Fruit fly (Drosophila melanogaster) whole organism, wandering third instar larva: ENCODE measurements around the gene CG7655.

Experiments
- CG32264 ChIP-seq: fragments of 200-800 bp; sonication (Bioruptor generic); optimal IDR thresholded peaks from 2 replicates; lab custom pipeline; 2016; ENCODE audit warnings: missing biosample characterization, missing genetic modification characterization
- Dfd ChIP-seq: fragments of >200 bp; optimal IDR thresholded peaks from 2 replicates; lab custom pipeline; 2017; ENCODE audit warnings: missing biosample characterization, missing genetic modification characterization
- GATAd ChIP-seq: sonication (Bioruptor generic); optimal IDR thresholded peaks from 2 replicates; lab custom pipeline; 2016; ENCODE audit warnings: missing biosample characterization, missing genetic modification characterization
- N ChIP-seq: fragments of >200 bp; optimal IDR thresholded peaks from 2 replicates; lab custom pipeline; 2018; ENCODE audit warnings: missing biosample characterization, missing external identifiers, missing genetic modification characterization
- OdsH ChIP-seq: fragments of 200-800 bp; sonication (Bioruptor generic); optimal IDR thresholded peaks from 2 replicates; lab custom pipeline; 2016; ENCODE audit warnings: missing biosample characterization, mild to moderate bottlenecking, missing genetic modification characterization
- ey ChIP-seq: fragments of 200-800 bp; sonication (Bioruptor generic); optimal IDR thresholded peaks from 2 replicates; lab custom pipeline; 2016; ENCODE audit warnings: missing biosample characterization, missing genetic modification characterization
- h ChIP-seq: fragments of 200-800 bp; sonication (Bioruptor generic); optimal IDR thresholded peaks from 3 replicates; lab custom pipeline; 2016; ENCODE audit warnings: missing biosample characterization, mild to moderate bottlenecking, missing genetic modification characterization
- jim ChIP-seq: fragments of 175-275, 200-325 bp; sonication (Bioruptor generic); optimal IDR thresholded peaks from 2 replicates; lab custom pipeline; 2016; ENCODE audit warnings: missing biosample characterization, mild to moderate bottlenecking, missing genetic modification characterization
- lola ChIP-seq: fragments of >200 bp; optimal IDR thresholded peaks from 2 replicates; lab custom pipeline; 2017; ENCODE audit warnings: missing biosample characterization, missing genetic modification characterization
- psq ChIP-seq: fragments of 200-800 bp; sonication (Bioruptor generic); optimal IDR thresholded peaks from 3 replicates; lab custom pipeline; 2017; ENCODE audit warnings: missing biosample characterization, mild to moderate bottlenecking, missing genetic modification characterization, moderate library complexity
- woc ChIP-seq: sonication (Bioruptor generic); optimal IDR thresholded peaks from 2 replicates; lab custom pipeline; 2016; ENCODE audit warnings: missing biosample characterization, mild to moderate bottlenecking, missing genetic modification characterization

DNA sequence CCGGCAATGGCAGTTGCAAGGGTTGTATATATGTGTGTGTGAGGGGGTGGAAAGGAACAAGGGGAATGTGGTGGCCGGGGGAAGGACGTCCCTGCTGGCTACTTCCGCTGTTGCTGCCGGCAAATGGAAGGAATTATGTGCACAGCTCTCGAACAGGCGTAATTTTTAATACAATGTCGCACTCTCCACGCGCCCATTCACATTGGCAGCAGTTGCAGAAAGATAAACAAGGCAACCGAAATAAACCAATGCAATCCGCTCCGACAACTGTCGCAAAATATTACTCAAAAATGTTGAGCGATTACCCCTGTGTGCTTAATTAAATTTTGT lies 29.1 kb downstream of the CG7655 start:
- no peak for TF ChIP-seq lola (GFP tag; lab: Kevin White, UChicago)
- no peak for TF ChIP-seq OdsH
- TF ChIP-seq woc (GFP tag; lab: Kevin White, UChicago), result no peak
- TF ChIP-seq ey, result no peak
- no peak for TF ChIP-seq jim (GFP tag; lab: Kevin White, UChicago)
- TF ChIP-seq Dfd (GFP tag; lab: Kevin White, UChicago), result no peak
- TF ChIP-seq psq, result no peak
- no peak for TF ChIP-seq N (GFP tag; lab: Kevin White, UChicago)
- TF ChIP-seq CG32264 (GFP tag; lab: Kevin White, UChicago), result no peak
- TF ChIP-seq h (GFP tag; lab: Kevin White, UChicago), result no peak
- TF ChIP-seq GATAd (GFP tag; lab: Kevin White, UChicago), result no peak
